Worm (Caenorhabditis elegans): ENCODE measurements around the gene F35B3.4.

The F35B3.4 gene

DNA sequence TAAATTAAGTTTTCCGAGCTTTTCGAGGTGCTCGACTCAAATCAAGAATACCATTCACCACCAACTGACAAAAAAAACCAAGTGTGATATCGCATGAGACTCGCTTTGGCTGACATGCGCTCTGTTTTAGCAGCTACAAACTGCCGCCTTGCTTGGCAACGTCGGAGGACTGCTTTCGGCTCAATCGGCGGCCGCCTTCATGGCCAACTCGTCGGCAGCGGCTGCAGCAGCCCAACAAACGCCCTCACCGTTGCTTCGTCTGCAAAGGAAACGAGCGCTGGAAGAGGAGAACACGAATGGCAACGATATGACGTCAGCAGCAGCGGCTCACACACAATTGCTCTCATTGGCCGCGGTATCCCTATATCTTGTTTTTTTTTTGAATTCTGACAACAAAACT, 13.9 kb downstream of the F35B3.4 start:
- TF ChIP-seq rnt-1 (tag; optimal IDR thresholded peaks at IDR 0.05) (no peak), fkh-6 (tag; optimal IDR thresholded peaks at IDR 0.05) (no peak)

ce11 chrX:17003473-17004123, 17.2 kb downstream of the F35B3.4 start:
- no peak for TF ChIP-seq ahr-1 (tag; optimal IDR thresholded peaks at IDR 0.05)
- peak; percentile 66 for TF ChIP-seq unc-3 (GFP tag; conservative IDR thresholded peaks at IDR 0.05)
- TF ChIP-seq unc-3 (tag; optimal IDR thresholded peaks at IDR 0.05), result peak; percentile 98
- no peak for TF ChIP-seq C08G9.2 (tag; optimal IDR thresholded peaks at IDR 0.05)
- TF ChIP-seq nfya-1 (tag; optimal IDR thresholded peaks at IDR 0.05), result peak; percentile 1
- TF ChIP-seq ama-1 (optimal IDR thresholded peaks at IDR 0.05), result no peak
- TF ChIP-seq madf-2 (tag; optimal IDR thresholded peaks at IDR 0.05), result no peak
- no peak for TF ChIP-seq K02D7.2 (tag; optimal IDR thresholded peaks at IDR 0.05)
- peak; percentile 92 for TF ChIP-seq unc-42 (tag; optimal IDR thresholded peaks at IDR 0.05)
- peak; percentile 26 for TF ChIP-seq ceh-31 (tag; optimal IDR thresholded peaks at IDR 0.05)
- TF ChIP-seq fax-1 (tag; optimal IDR thresholded peaks at IDR 0.05), result no peak
- TF ChIP-seq pag-3 (tag; optimal IDR thresholded peaks at IDR 0.05; ENCODE audit: borderline replicate concordance), result no peak
- no peak for TF ChIP-seq npax-4 (tag; optimal IDR thresholded peaks at IDR 0.05)
- TF ChIP-seq pros-1 (tag; optimal IDR thresholded peaks at IDR 0.05), result no peak
- TF ChIP-seq ceh-22 (tag; optimal IDR thresholded peaks at IDR 0.05), result no peak
- TF ChIP-seq ttx-3 (tag; optimal IDR thresholded peaks at IDR 0.05), result no peak
- no peak for TF ChIP-seq pqm-1 (tag; optimal IDR thresholded peaks at IDR 0.05)
- peak; percentile 52 for TF ChIP-seq ceh-14 (tag; optimal IDR thresholded peaks at IDR 0.05)
- TF ChIP-seq unc-55 (GFP tag; optimal IDR thresholded peaks at IDR 0.05), result no peak
- TF ChIP-seq nhr-11 (tag; optimal IDR thresholded peaks at IDR 0.05), result no peak
- no peak for TF ChIP-seq odd-2 (tag; optimal IDR thresholded peaks at IDR 0.05)
- no peak for TF ChIP-seq sdc-2 (tag; optimal IDR thresholded peaks at IDR 0.05)
- no peak for TF ChIP-seq K09A11.1 (tag; optimal IDR thresholded peaks at IDR 0.05; ENCODE audit: insufficient read depth)

ce11 chrX:17002149-17002548, 18.6 kb downstream of the F35B3.4 start:
- TF ChIP-seq ttx-3 (tag; optimal IDR thresholded peaks at IDR 0.05), result no peak
- TF ChIP-seq sox-2 (GFP tag; IDR thresholded peaks at IDR 0.05), result no peak
- no peak for TF ChIP-seq pag-3 (tag; optimal IDR thresholded peaks at IDR 0.05; ENCODE audit: borderline replicate concordance)
- TF ChIP-seq ceh-24 (tag; optimal IDR thresholded peaks at IDR 0.05), result no peak
- TF ChIP-seq unc-42 (tag; optimal IDR thresholded peaks at IDR 0.05), result peak; percentile 5
- TF ChIP-seq tbx-2 (tag; optimal IDR thresholded peaks at IDR 0.05), result no peak
- TF ChIP-seq unc-3 (GFP tag; conservative IDR thresholded peaks at IDR 0.05), result no peak
- TF ChIP-seq unc-3 (tag; optimal IDR thresholded peaks at IDR 0.05), result no peak
- no peak for TF ChIP-seq ceh-30 (tag; optimal IDR thresholded peaks at IDR 0.05)
- TF ChIP-seq ceh-6 (GFP tag; optimal IDR thresholded peaks at IDR 0.05), result no peak
- no peak for TF ChIP-seq che-1 (tag; optimal IDR thresholded peaks at IDR 0.05)
- TF ChIP-seq lin-11 (tag; optimal IDR thresholded peaks at IDR 0.05), result no peak
- TF ChIP-seq ceh-34 (tag; optimal IDR thresholded peaks at IDR 0.05), result peak; percentile 21
- no peak for TF ChIP-seq sox-4 (tag; optimal IDR thresholded peaks at IDR 0.05)
- no peak for TF ChIP-seq rnt-1 (tag; optimal IDR thresholded peaks at IDR 0.05)
- no peak for TF ChIP-seq unc-55 (GFP tag; optimal IDR thresholded peaks at IDR 0.05)
- TF ChIP-seq ceh-45 (GFP tag; IDR thresholded peaks at IDR 0.05), result 0 out of 2 replicates have a peak, but pooled peaks have one; percentile 36
- no peak for TF ChIP-seq zip-5 (tag; optimal IDR thresholded peaks at IDR 0.05)

DNA sequence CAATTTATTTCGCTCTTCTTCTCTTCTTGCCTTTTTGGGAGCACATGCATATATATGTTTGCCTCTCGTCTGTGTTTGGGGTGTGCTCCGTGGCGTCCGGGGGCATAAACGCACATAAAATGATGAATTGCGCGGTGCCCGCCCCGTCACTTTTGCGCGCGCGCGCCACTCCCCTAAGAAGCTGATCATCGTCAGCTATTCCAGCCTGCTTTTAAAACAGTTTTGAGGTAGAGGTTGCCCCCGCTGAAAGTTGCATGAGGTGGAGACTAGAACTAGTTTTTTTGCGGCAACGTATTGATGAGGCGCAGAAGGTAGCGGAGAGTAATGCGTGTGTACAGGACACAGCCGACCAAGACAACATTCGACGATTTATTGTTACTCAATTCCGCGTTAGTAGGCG, 21.1 kb downstream of the F35B3.4 start:
- TF ChIP-seq unc-3 (GFP tag; conservative IDR thresholded peaks at IDR 0.05) (0 out of 2 replicates have a peak, but pooled peaks have one; percentile 36), unc-3 (tag; optimal IDR thresholded peaks at IDR 0.05) (no peak), sox-2 (GFP tag; IDR thresholded peaks at IDR 0.05) (no peak), F13H6.1 (tag; optimal IDR thresholded peaks at IDR 0.05) (no peak)
